Fruit fly (Drosophila melanogaster): ENCODE results near the gene Myt1.

DNA sequence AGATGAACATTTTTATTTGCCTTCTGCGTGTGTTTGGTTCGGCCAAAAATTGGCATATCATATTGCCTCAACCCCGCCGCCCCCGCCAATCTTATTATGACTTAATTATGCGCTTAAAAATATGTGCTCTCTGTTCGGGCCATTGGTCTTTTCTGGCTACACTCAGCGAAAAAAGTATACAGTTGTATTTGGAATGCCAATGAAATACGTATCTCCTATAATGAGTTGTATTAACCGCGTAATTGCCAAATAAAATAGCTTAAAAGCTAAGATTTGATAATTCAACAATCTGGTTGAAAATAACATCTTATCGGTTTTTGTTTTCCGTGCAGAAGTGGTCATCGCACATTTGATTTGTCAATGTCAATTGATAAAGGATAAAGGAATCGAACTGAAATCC is 40.6 kb upstream of the Myt1 start:
- TF ChIP-seq CG14655 (GFP tag; optimal IDR thresholded peaks at IDR 0.05) (no peak), gl (tag; optimal IDR thresholded peaks at IDR 0.05) (no peak), EcR (GFP tag; optimal IDR thresholded peaks at IDR 0.05) (no peak), CG32121 (GFP tag; IDR thresholded peaks at IDR 0.05) (no peak), Pif1A (GFP tag; optimal IDR thresholded peaks at IDR 0.05) (no peak), Snoo (tag; optimal IDR thresholded peaks at IDR 0.05) (no peak), CG15710 (tag; optimal IDR thresholded peaks at IDR 0.05) (no peak), Ets98B (GFP tag; IDR thresholded peaks at IDR 0.05) (no peak), CG10348 (GFP tag; IDR thresholded peaks at IDR 0.05) (no peak)

All from whole organism, pupa.